Worm (Caenorhabditis elegans): ENCODE measurements around the gene B0218.7.

ce11 chrIV:8201133-8201532, 35.3 kb upstream of the B0218.7 start, which contains the start of gene glrx-22:
- TF ChIP-seq lin-13 (GFP tag; optimal IDR thresholded peaks at IDR 0.05) = no peak
- no peak for TF ChIP-seq dmd-9 (GFP tag; IDR thresholded peaks at IDR 0.05)
- TF ChIP-seq dve-1 (tag; optimal IDR thresholded peaks at IDR 0.05; ENCODE audit: insufficient read depth) = no peak
- no peak for TF ChIP-seq lin-39 (tag; optimal IDR thresholded peaks at IDR 0.05)
- no peak for TF ChIP-seq aly-2 (tag; optimal IDR thresholded peaks at IDR 0.05)
- TF ChIP-seq madf-5 (GFP tag; IDR thresholded peaks at IDR 0.05) = no peak
- TF ChIP-seq zip-11 (GFP tag; IDR thresholded peaks at IDR 0.05) = no peak
- TF ChIP-seq nhr-237 (tag; optimal IDR thresholded peaks at IDR 0.05) = no peak
- TF ChIP-seq jun-1 (tag; optimal IDR thresholded peaks at IDR 0.05) = no peak
- no peak for TF ChIP-seq mep-1 (tag; optimal IDR thresholded peaks at IDR 0.05)
- TF ChIP-seq unc-62 (GFP tag; optimal IDR thresholded peaks at IDR 0.05 in 1 of 2) = no peak
- no peak for TF ChIP-seq unc-62 (tag; optimal IDR thresholded peaks at IDR 0.05)
- TF ChIP-seq nhr-25 (tag; optimal IDR thresholded peaks at IDR 0.05; ENCODE audit: borderline replicate concordance, insufficient read depth) = no peak
